Worm (Caenorhabditis elegans) whole organism, late embryonic: ENCODE data around the gene twk-46.

ENCODE experiments used
- elt-2 ChIP-seq: sonication (generic microtip); optimal IDR thresholded peaks from 2 replicates; lab custom pipeline; 2016; ENCODE audit warnings: missing genetic modification reagents, missing genetic modification characterization, missing compliant biosample characterization
- nhr-11 ChIP-seq: fragments of 150-350 bp; optimal IDR thresholded peaks from 2 replicates; lab custom pipeline; 2014; ENCODE audit warnings: missing biosample characterization, missing genetic modification characterization
- pha-4 ChIP-seq: fragments of 150-350 bp; optimal IDR thresholded peaks from 2 replicates; lab custom pipeline; 2018; ENCODE audit warnings: missing biosample characterization, missing genetic modification reagents, missing genetic modification characterization
- sox-4 ChIP-seq: sonication (generic microtip); optimal IDR thresholded peaks from 2 replicates; lab custom pipeline; 2017; ENCODE audit warnings: mild to moderate bottlenecking, missing genetic modification characterization, inconsistent platforms, missing compliant biosample characterization

DNA sequence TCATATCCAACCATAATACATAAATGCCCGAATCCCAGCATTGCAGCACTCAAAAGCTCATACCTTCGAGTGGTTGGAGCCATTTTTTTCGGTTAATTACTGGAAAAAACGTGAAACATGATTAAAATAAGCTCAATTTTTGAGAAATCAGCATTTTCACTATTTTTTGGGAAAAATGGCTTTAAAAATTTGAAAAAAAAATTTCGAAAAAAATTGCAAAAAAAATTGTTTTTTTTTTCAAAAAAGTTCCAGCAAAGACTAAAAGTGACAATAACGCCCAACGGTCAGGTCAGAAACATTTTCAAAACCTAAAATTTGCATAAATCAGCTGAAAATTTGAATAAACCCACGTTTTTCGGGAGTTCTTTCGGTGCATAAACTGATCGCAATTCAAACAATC is 35.3 kb upstream of the twk-46 start, which contains the start of gene Y39B6A.29:
- no peak for TF ChIP-seq sox-4 (tag; lab: Kevin White, UChicago)
- no peak for TF ChIP-seq elt-2 (tag; lab: Kevin White, UChicago)
- TF ChIP-seq nhr-11 (tag; lab: Kevin White, UChicago): no peak
- TF ChIP-seq pha-4 (tag; lab: Kevin White, UChicago): no peak
